Fruit fly (Drosophila melanogaster) whole organism, wandering third instar larva: ENCODE data around the gene CG18598.

Source experiments
- Abd-B ChIP-seq: fragments of >200 bp; optimal IDR thresholded peaks from 2 replicates; lab custom pipeline; 2017; ENCODE audit warnings: missing biosample characterization, missing genetic modification characterization
- CG32264 ChIP-seq: fragments of 200-800 bp; sonication (Bioruptor generic); optimal IDR thresholded peaks from 2 replicates; lab custom pipeline; 2016; ENCODE audit warnings: missing biosample characterization, missing genetic modification characterization
- CG9705 ChIP-seq: fragments of 200-800 bp; sonication (Bioruptor generic); optimal IDR thresholded peaks from 2 replicates; lab custom pipeline; 2018; ENCODE audit warnings: missing biosample characterization, mild to moderate bottlenecking, missing genetic modification characterization
- CrebA ChIP-seq: fragments of 200-800 bp; sonication (Bioruptor generic); optimal IDR thresholded peaks from 2 replicates; lab custom pipeline; 2016; ENCODE audit warnings: missing biosample characterization, mild to moderate bottlenecking, missing genetic modification characterization, borderline replicate concordance
- Dif ChIP-seq: fragments of 200-275, 200-300 bp; sonication (Bioruptor generic); optimal IDR thresholded peaks from 2 replicates; lab custom pipeline; 2018; ENCODE audit warnings: missing biosample characterization, missing genetic modification characterization; ENCODE audit not compliant: partially characterized antibody
- HLH106 ChIP-seq: fragments of 200-800 bp; optimal IDR thresholded peaks from 3 replicates; lab custom pipeline; 2019; ENCODE audit warnings: missing biosample characterization, mild to moderate bottlenecking, missing genetic modification characterization, moderate library complexity
- Hnf4 ChIP-seq: fragments of 200-800 bp; sonication (Bioruptor generic); optimal IDR thresholded peaks from 2 replicates; lab custom pipeline; 2016; ENCODE audit warnings: missing biosample characterization, mild to moderate bottlenecking, missing genetic modification characterization
- Hr78 ChIP-seq: fragments of >200 bp; optimal IDR thresholded peaks from 2 replicates; lab custom pipeline; 2017; ENCODE audit warnings: missing biosample characterization, missing genetic modification characterization
- Hr83 ChIP-seq: fragments of 200-300 bp; sonication (Bioruptor generic); optimal IDR thresholded peaks from 2 replicates; lab custom pipeline; 2016; ENCODE audit warnings: missing biosample characterization, mild to moderate bottlenecking, missing genetic modification characterization, moderate library complexity; ENCODE audit not compliant: poor library complexity, severe bottlenecking
- Jra ChIP-seq: sonication (Bioruptor generic); optimal IDR thresholded peaks from 2 replicates; lab custom pipeline; 2016; ENCODE audit warnings: missing biosample characterization, missing genetic modification characterization
- Mio ChIP-seq: sonication (Bioruptor generic); optimal IDR thresholded peaks from 2 replicates; lab custom pipeline; 2016; ENCODE audit warnings: missing biosample characterization, missing genetic modification characterization
- Myc ChIP-seq: fragments of >200 bp; optimal IDR thresholded peaks from 2 replicates; lab custom pipeline; 2017
- N ChIP-seq: fragments of >200 bp; optimal IDR thresholded peaks from 2 replicates; lab custom pipeline; 2018; ENCODE audit warnings: missing biosample characterization, missing external identifiers, missing genetic modification characterization
- OdsH ChIP-seq: fragments of 200-800 bp; sonication (Bioruptor generic); optimal IDR thresholded peaks from 2 replicates; lab custom pipeline; 2016; ENCODE audit warnings: missing biosample characterization, mild to moderate bottlenecking, missing genetic modification characterization
- Rel ChIP-seq, 2 experiments: fragments of 200-800 bp; sonication (Bioruptor generic) in 1 of 2; optimal IDR thresholded peaks; 2 replicates in 1 of 2; 3 replicates in 1 of 2; lab custom pipeline; 2016 to 2019; ENCODE audit warnings: mild to moderate bottlenecking in 2 of 2, missing biosample characterization in 2 of 2, missing genetic modification characterization in 2 of 2, moderate library complexity in 1 of 2
- Sp1 ChIP-seq: fragments of 200-800 bp; sonication (Bioruptor generic); optimal IDR thresholded peaks from 3 replicates; lab custom pipeline; 2019; ENCODE audit warnings: missing biosample characterization, mild to moderate bottlenecking, missing genetic modification characterization, moderate library complexity
- Vsx2 ChIP-seq: fragments of 200-300, 225-300 bp; sonication (Bioruptor generic); optimal IDR thresholded peaks from 2 replicates; lab custom pipeline; 2018; ENCODE audit warnings: missing biosample characterization, missing genetic modification characterization; ENCODE audit not compliant: partially characterized antibody
- br ChIP-seq: fragments of 200-800 bp; sonication (Bioruptor generic); optimal IDR thresholded peaks from 2 replicates; lab custom pipeline; 2016; ENCODE audit warnings: missing biosample characterization, missing genetic modification characterization
- brk ChIP-seq: fragments of 200-800 bp; sonication (Bioruptor generic); optimal IDR thresholded peaks from 2 replicates; lab custom pipeline; 2016; ENCODE audit warnings: missing biosample characterization, mild to moderate bottlenecking, missing genetic modification characterization
- dl ChIP-seq, 2 experiments: fragments of 175-275, 200-275 bp in 1 of 2; fragments of 200-275 bp in 1 of 2; sonication (Bioruptor generic); optimal IDR thresholded peaks; lab custom pipeline; 2018; ENCODE audit warnings: mild to moderate bottlenecking in 2 of 2, missing biosample characterization in 2 of 2, missing genetic modification characterization in 2 of 2, moderate library complexity in 2 of 2; ENCODE audit not compliant: partially characterized antibody in 2 of 2, insufficient read depth in 1 of 2
- dsf ChIP-seq: sonication (Bioruptor generic); optimal IDR thresholded peaks from 2 replicates; lab custom pipeline; 2016; ENCODE audit warnings: missing biosample characterization, missing genetic modification characterization, borderline replicate concordance
- ey ChIP-seq: fragments of 200-800 bp; sonication (Bioruptor generic); optimal IDR thresholded peaks from 2 replicates; lab custom pipeline; 2016; ENCODE audit warnings: missing biosample characterization, missing genetic modification characterization
- foxo ChIP-seq, 2 experiments: fragments of 200-800 bp; sonication (Bioruptor generic); optimal IDR thresholded peaks; 2 replicates in 1 of 2; 3 replicates in 1 of 2; lab custom pipeline; 2016 to 2017; ENCODE audit warnings: missing biosample characterization in 2 of 2, missing genetic modification characterization in 2 of 2
- fru ChIP-seq: fragments of 200-800 bp; sonication (Bioruptor generic); optimal IDR thresholded peaks from 3 replicates; lab custom pipeline; 2016; ENCODE audit warnings: missing biosample characterization, mild to moderate bottlenecking, missing genetic modification characterization
- h ChIP-seq: fragments of 200-800 bp; sonication (Bioruptor generic); optimal IDR thresholded peaks from 3 replicates; lab custom pipeline; 2016; ENCODE audit warnings: missing biosample characterization, mild to moderate bottlenecking, missing genetic modification characterization
- jim ChIP-seq: fragments of 175-275, 200-325 bp; sonication (Bioruptor generic); optimal IDR thresholded peaks from 2 replicates; lab custom pipeline; 2016; ENCODE audit warnings: missing biosample characterization, mild to moderate bottlenecking, missing genetic modification characterization
- lola ChIP-seq: fragments of >200 bp; optimal IDR thresholded peaks from 2 replicates; lab custom pipeline; 2017; ENCODE audit warnings: missing biosample characterization, missing genetic modification characterization
- pan ChIP-seq: fragments of >200 bp; optimal IDR thresholded peaks from 2 replicates; lab custom pipeline; 2017
- psq ChIP-seq: fragments of 200-800 bp; sonication (Bioruptor generic); optimal IDR thresholded peaks from 3 replicates; lab custom pipeline; 2017; ENCODE audit warnings: missing biosample characterization, mild to moderate bottlenecking, missing genetic modification characterization, moderate library complexity
- rgr ChIP-seq: fragments of 200-800 bp; sonication (Bioruptor generic); optimal IDR thresholded peaks from 3 replicates; lab custom pipeline; 2016; ENCODE audit warnings: missing biosample characterization, mild to moderate bottlenecking, missing genetic modification characterization
- sage ChIP-seq: fragments of 200-800 bp; sonication (Bioruptor generic); optimal IDR thresholded peaks from 2 replicates; lab custom pipeline; 2016; ENCODE audit warnings: missing biosample characterization, mild to moderate bottlenecking, missing genetic modification characterization
- sv ChIP-seq: fragments of 200-800 bp; sonication (Bioruptor generic); optimal IDR thresholded peaks from 3 replicates; lab custom pipeline; 2016; ENCODE audit warnings: missing biosample characterization, missing genetic modification characterization
- tai ChIP-seq: sonication (Bioruptor generic); optimal IDR thresholded peaks from 2 replicates; lab custom pipeline; 2016; ENCODE audit warnings: missing biosample characterization, missing genetic modification characterization
- usp ChIP-seq: fragments of >200 bp; optimal IDR thresholded peaks from 2 replicates; lab custom pipeline; 2017; ENCODE audit warnings: missing biosample characterization, missing genetic modification characterization
- woc ChIP-seq: sonication (Bioruptor generic); optimal IDR thresholded peaks from 2 replicates; lab custom pipeline; 2016; ENCODE audit warnings: missing biosample characterization, mild to moderate bottlenecking, missing genetic modification characterization

CG18598 gene

DNA sequence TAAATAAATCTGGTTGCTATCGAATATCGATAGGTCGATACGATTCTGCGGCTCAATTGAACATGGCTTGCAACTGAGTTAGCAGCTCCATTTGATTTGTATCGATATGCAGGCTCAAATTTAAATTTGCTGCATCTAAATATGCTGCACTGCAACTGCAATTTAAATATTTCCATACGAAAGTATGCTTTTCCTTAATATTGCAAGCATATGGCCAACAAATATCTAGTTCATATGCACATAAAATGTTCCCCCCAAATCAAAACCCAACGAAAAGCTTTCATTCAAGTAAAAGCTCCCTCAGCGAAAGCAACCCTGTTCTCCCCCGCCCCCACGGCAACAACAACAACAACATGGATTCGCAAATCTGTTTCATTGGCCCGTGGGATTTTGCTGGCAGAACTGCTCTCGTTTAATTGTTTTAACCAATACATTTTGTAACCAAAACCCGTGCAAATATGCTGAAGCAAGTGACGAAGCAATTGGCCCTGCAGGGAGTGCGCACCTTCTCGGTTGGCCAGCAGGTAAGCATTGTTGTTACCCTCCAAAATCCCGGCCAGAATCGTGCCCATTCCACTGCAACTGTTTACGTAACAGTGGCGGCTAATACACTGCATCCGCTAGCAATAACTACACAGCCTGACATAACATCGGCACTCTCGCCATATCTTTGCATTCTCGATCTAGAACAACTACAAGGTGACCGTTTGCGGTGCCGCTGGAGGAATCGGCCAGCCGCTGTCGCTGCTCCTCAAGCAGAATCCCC, 24.7 kb upstream of the CG18598 start, which contains the start of the genes CG7168 and Mdh2:
CG7168 (minus strand) TSS at position 40 of the 766 bp plus-strand sequence.
Mdh2 (plus strand) TSS at position 354 of the 766 bp plus-strand sequence.
- TF ChIP-seq tai (GFP tag; lab: Kevin White, UChicago) (no peak), dsf (GFP tag; lab: Kevin White, UChicago) (peak; percentile 5), Dif (GFP tag; lab: Kevin White, UChicago) (peak; percentile 4), psq (no peak), N (GFP tag; lab: Kevin White, UChicago) (no peak), CrebA (GFP tag; lab: Kevin White, UChicago) (no peak), foxo (GFP tag; optimal IDR thresholded peaks at IDR 0.05; lab: Kevin White, UChicago) (peak in 1 of 2 experiments; percentile 15), lola (GFP tag; lab: Kevin White, UChicago) (no peak), Mio (GFP tag; lab: Kevin White, UChicago) (no peak), woc (GFP tag; lab: Kevin White, UChicago) (no peak), Hnf4 (GFP tag; lab: Kevin White, UChicago) (peak; percentile 1), usp (no peak), sv (GFP tag; lab: Kevin White, UChicago) (no peak), Hr83 (no peak), brk (GFP tag; lab: Kevin White, UChicago) (no peak), sage (GFP tag; lab: Kevin White, UChicago) (no peak), HLH106 (tag; lab: Kevin White, UChicago) (peak; percentile 10), rgr (no peak), br (GFP tag; lab: Kevin White, UChicago) (no peak), jim (no peak), OdsH (GFP tag; lab: Kevin White, UChicago) (no peak), Abd-B (GFP tag; lab: Kevin White, UChicago) (no peak), fru (no peak), Vsx2 (no peak), CG32264 (GFP tag; lab: Kevin White, UChicago) (no peak), Sp1 (peak; percentile 13), Myc (lab: Kevin White, UChicago) (no peak), ey (GFP tag; lab: Kevin White, UChicago) (no peak), pan (lab: Kevin White, UChicago) (no peak), dl (GFP tag; optimal IDR thresholded peaks at IDR 0.05; lab: Kevin White, UChicago; ENCODE audit: insufficient read depth in 1 of 2, partially characterized antibody in 2 of 2) (no peak), Rel (GFP tag; optimal IDR thresholded peaks at IDR 0.05; lab: Kevin White, UChicago) (no peak), Rel (tag; optimal IDR thresholded peaks at IDR 0.05; lab: Kevin White, UChicago) (peak; percentile 95), h (peak; percentile 34), Jra (GFP tag; lab: Kevin White, UChicago) (no peak), Hr78 (GFP tag; lab: Kevin White, UChicago) (no peak)

DNA sequence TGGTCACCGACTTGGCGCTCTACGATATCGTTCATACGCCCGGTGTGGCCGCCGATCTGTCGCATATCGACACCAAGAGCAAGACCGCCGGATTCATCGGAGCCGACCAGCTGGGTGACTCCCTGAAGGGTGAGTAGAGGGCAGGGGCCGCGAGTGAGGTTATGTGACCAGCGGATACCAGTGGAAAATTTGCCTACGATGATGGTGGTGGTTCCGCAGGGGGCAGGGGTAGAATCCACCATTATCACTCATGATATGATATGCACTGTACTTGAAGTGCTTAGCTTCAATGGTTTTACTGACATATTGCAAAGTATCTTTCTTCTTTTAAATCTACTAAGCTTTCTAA, 24.1 kb upstream of the CG18598 start:
- TF ChIP-seq woc (GFP tag; lab: Kevin White, UChicago) (no peak), usp (no peak), Hnf4 (GFP tag; lab: Kevin White, UChicago) (no peak), Myc (lab: Kevin White, UChicago) (no peak), Abd-B (GFP tag; lab: Kevin White, UChicago) (no peak), Rel (GFP tag; optimal IDR thresholded peaks at IDR 0.05; lab: Kevin White, UChicago) (no peak), Rel (tag; optimal IDR thresholded peaks at IDR 0.05; lab: Kevin White, UChicago) (no peak), foxo (GFP tag; optimal IDR thresholded peaks at IDR 0.05; lab: Kevin White, UChicago) (no peak), pan (lab: Kevin White, UChicago) (no peak), Dif (GFP tag; lab: Kevin White, UChicago) (no peak)

DNA sequence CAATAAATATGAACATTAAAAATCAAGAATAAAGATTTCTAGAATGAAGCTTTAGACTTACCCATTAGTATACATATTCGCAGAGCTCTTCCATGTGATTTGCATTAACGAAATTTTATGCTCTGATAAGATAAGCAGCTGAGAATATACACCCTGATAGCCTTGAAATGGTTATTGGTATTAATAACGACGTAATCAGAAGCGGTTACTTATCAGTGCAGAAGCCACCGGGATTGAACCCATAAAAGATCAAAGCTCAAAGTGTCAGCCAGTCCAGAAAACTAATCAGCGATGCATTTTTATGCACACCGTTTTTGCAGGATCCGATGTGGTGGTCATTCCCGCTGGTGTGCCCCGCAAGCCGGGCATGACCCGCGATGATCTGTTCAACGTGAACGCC, 23.5 kb upstream of the CG18598 start:
- TF ChIP-seq Dif (GFP tag; lab: Kevin White, UChicago) (no peak), sage (GFP tag; lab: Kevin White, UChicago) (no peak), CrebA (GFP tag; lab: Kevin White, UChicago) (no peak), fru (no peak), Hr83 (no peak), tai (GFP tag; lab: Kevin White, UChicago) (no peak), CG9705 (no peak)
